Worm (Caenorhabditis elegans) whole organism, L1 larva: ENCODE data around the gene F44E2.8.

Source experiments
- C04F5.9 ChIP-seq: sonication (generic microtip); optimal IDR thresholded peaks from 2 replicates; lab custom pipeline; 2016; ENCODE audit warnings: missing genetic modification characterization, missing compliant biosample characterization
- C16A3.4 ChIP-seq: fragments of 150-350 bp; optimal IDR thresholded peaks from 2 replicates; lab custom pipeline; 2014; ENCODE audit warnings: missing biosample characterization, missing genetic modification characterization
- C34B4.2 ChIP-seq: sonication (generic microtip); optimal IDR thresholded peaks from 2 replicates; lab custom pipeline; 2017; ENCODE audit warnings: mild to moderate bottlenecking, missing genetic modification characterization, missing compliant biosample characterization
- F16B12.6 ChIP-seq: fragments of 150-350 bp; optimal IDR thresholded peaks from 2 replicates; lab custom pipeline; 2014; ENCODE audit warnings: missing biosample characterization, missing genetic modification characterization
- aha-1 ChIP-seq: fragments of 150-350 bp; optimal IDR thresholded peaks from 2 replicates; lab custom pipeline; 2014; ENCODE audit warnings: missing biosample characterization, missing genetic modification characterization
- blmp-1 ChIP-seq: fragments of 150-350 bp; optimal IDR thresholded peaks from 2 replicates; lab custom pipeline; 2014; ENCODE audit warnings: missing biosample characterization, missing genetic modification characterization
- ceh-8 ChIP-seq: fragments of 200-800 bp; sonication (Bioruptor generic); optimal IDR thresholded peaks from 2 replicates; lab custom pipeline; 2018; ENCODE audit warnings: mild to moderate bottlenecking, missing genetic modification characterization, moderate library complexity, missing compliant biosample characterization
- ceh-90 ChIP-seq: sonication (generic microtip); optimal IDR thresholded peaks from 2 replicates; lab custom pipeline; 2016; ENCODE audit warnings: missing genetic modification characterization, missing compliant biosample characterization
- ces-1 ChIP-seq: fragments of 150-350 bp; optimal IDR thresholded peaks from 2 replicates; lab custom pipeline; 2014; ENCODE audit warnings: missing biosample characterization, missing genetic modification reagents, missing genetic modification characterization
- dpl-1 ChIP-seq, 3 experiments: fragments of 150-350 bp in 2 of 3; sonication (generic microtip) in 1 of 3; optimal IDR thresholded peaks; 2 replicates each; lab custom pipeline; 2014 to 2017; ENCODE audit warnings: missing biosample characterization in 3 of 3, missing genetic modification characterization in 3 of 3, missing genetic modification reagents in 3 of 3
- efl-1 ChIP-seq, 4 experiments: fragments of 150-350 bp; optimal IDR thresholded peaks in 3 of 4; peaks in 1 of 4; 1 replicate in 1 of 4; 2 replicates in 3 of 4; lab custom pipeline; 2014; ENCODE audit warnings: missing biosample characterization in 2 of 4, missing genetic modification characterization in 2 of 4, missing genetic modification reagents in 2 of 4
- efl-3 ChIP-seq: fragments of 200-800 bp; sonication (Bioruptor generic); optimal IDR thresholded peaks from 2 replicates; lab custom pipeline; 2018; ENCODE audit warnings: mild to moderate bottlenecking, missing genetic modification characterization, missing compliant biosample characterization
- egl-27 ChIP-seq, 2 experiments: fragments of 150-350 bp in 1 of 2; sonication (generic microtip); optimal IDR thresholded peaks; 3 replicates each; lab custom pipeline; 2017 to 2018; ENCODE audit warnings: missing biosample characterization in 2 of 2, missing genetic modification characterization in 2 of 2, missing genetic modification reagents in 2 of 2
- fkh-10 ChIP-seq: sonication (generic microtip); optimal IDR thresholded peaks from 2 replicates; lab custom pipeline; 2017; ENCODE audit warnings: missing biosample characterization, missing genetic modification reagents, missing genetic modification characterization
- fkh-8 ChIP-seq: sonication (generic microtip); optimal IDR thresholded peaks from 2 replicates; lab custom pipeline; 2016; ENCODE audit warnings: mild to moderate bottlenecking, missing genetic modification characterization, missing compliant biosample characterization
- hlh-17 ChIP-seq: fragments of 200-800 bp; sonication (Bioruptor generic); optimal IDR thresholded peaks from 2 replicates; lab custom pipeline; 2018; ENCODE audit warnings: missing genetic modification characterization, mild to moderate bottlenecking, missing compliant biosample characterization, moderate library complexity, borderline replicate concordance
- hlh-4 ChIP-seq: sonication (generic microtip); optimal IDR thresholded peaks from 2 replicates; lab custom pipeline; 2016; ENCODE audit warnings: mild to moderate bottlenecking, missing genetic modification characterization, missing compliant biosample characterization
- isw-1 ChIP-seq: fragments of 200-800 bp; sonication (Bioruptor generic); IDR thresholded peaks from 2 replicates; pipeline ENCODE4 v1.3.6; 2022; ENCODE audit warnings: missing genetic modification characterization, missing compliant biosample characterization
- lin-15B ChIP-seq: fragments of 150-350 bp; sonication (generic microtip); optimal IDR thresholded peaks from 3 replicates; lab custom pipeline; 2014; ENCODE audit warnings: missing biosample characterization, missing genetic modification characterization
- lin-35 ChIP-seq, 2 experiments: fragments of 150-350 bp; optimal IDR thresholded peaks; 2 replicates each; lab custom pipeline; 2014; ENCODE audit warnings: missing biosample characterization in 2 of 2, missing genetic modification characterization in 2 of 2, missing genetic modification reagents in 2 of 2
- lin-39 ChIP-seq: fragments of 150-350 bp; optimal IDR thresholded peaks from 2 replicates; lab custom pipeline; 2014; ENCODE audit warnings: missing biosample characterization, missing genetic modification reagents, missing genetic modification characterization
- lsy-2 ChIP-seq, 2 experiments: fragments of 150-350 bp; optimal IDR thresholded peaks; 2 replicates each; lab custom pipeline; 2014; ENCODE audit warnings: missing biosample characterization in 2 of 2, missing genetic modification characterization in 2 of 2
- mab-9 ChIP-seq: fragments of 200-800 bp; sonication (Bioruptor generic); IDR thresholded peaks from 2 replicates; pipeline ENCODE4 v1.3.6; 2022; ENCODE audit warnings: missing genetic modification reagents, missing genetic modification characterization, missing compliant biosample characterization
- mdl-1 ChIP-seq, 2 experiments: fragments of 150-350 bp; optimal IDR thresholded peaks; 2 replicates each; lab custom pipeline; 2014 to 2017; ENCODE audit warnings: missing biosample characterization in 2 of 2, missing genetic modification characterization in 2 of 2, inconsistent platforms in 1 of 2
- mep-1 ChIP-seq: fragments of 150-350 bp; optimal IDR thresholded peaks from 2 replicates; lab custom pipeline; 2014; ENCODE audit warnings: missing biosample characterization, missing genetic modification characterization
- nhr-11 ChIP-seq: fragments of 150-350 bp; optimal IDR thresholded peaks from 2 replicates; lab custom pipeline; 2014; ENCODE audit warnings: missing biosample characterization, missing genetic modification characterization
- nhr-20 ChIP-seq: sonication (generic microtip); optimal IDR thresholded peaks from 2 replicates; lab custom pipeline; 2016; ENCODE audit warnings: mild to moderate bottlenecking, missing genetic modification characterization, missing compliant biosample characterization
- nhr-28 ChIP-seq: fragments of 150-350 bp; optimal IDR thresholded peaks from 2 replicates; lab custom pipeline; 2014; ENCODE audit warnings: missing biosample characterization, missing genetic modification characterization
- nhr-71 ChIP-seq: sonication (generic microtip); optimal IDR thresholded peaks from 2 replicates; lab custom pipeline; 2016; ENCODE audit warnings: mild to moderate bottlenecking, missing genetic modification characterization, moderate library complexity, missing compliant biosample characterization
- nhr-76 ChIP-seq: sonication (generic microtip); optimal IDR thresholded peaks from 2 replicates; lab custom pipeline; 2017; ENCODE audit warnings: missing biosample characterization, missing genetic modification characterization
- nhr-90 ChIP-seq: sonication (generic microtip); optimal IDR thresholded peaks from 2 replicates; lab custom pipeline; 2016; ENCODE audit warnings: mild to moderate bottlenecking, missing genetic modification characterization, missing compliant biosample characterization; ENCODE audit not compliant: poor library complexity
- pag-3 ChIP-seq: sonication (generic microtip); optimal IDR thresholded peaks from 2 replicates; lab custom pipeline; 2017; ENCODE audit warnings: missing genetic modification characterization, mild to moderate bottlenecking, missing compliant biosample characterization, antibody characterized with exemption, borderline replicate concordance; ENCODE audit not compliant: insufficient read depth
- pax-3 ChIP-seq: fragments of 200-800 bp; sonication (Bioruptor generic); optimal IDR thresholded peaks from 2 replicates; lab custom pipeline; 2018; ENCODE audit warnings: mild to moderate bottlenecking, missing genetic modification characterization, moderate library complexity, missing compliant biosample characterization
- rnt-1 ChIP-seq: sonication (generic microtip); optimal IDR thresholded peaks from 2 replicates; lab custom pipeline; 2016; ENCODE audit warnings: mild to moderate bottlenecking, missing genetic modification characterization, moderate library complexity, missing compliant biosample characterization
- skn-1 ChIP-seq: fragments of 150-350 bp; optimal IDR thresholded peaks from 2 replicates; lab custom pipeline; 2014; ENCODE audit warnings: missing biosample characterization, missing genetic modification characterization
- snu-23 ChIP-seq: sonication (generic microtip); optimal IDR thresholded peaks from 2 replicates; lab custom pipeline; 2016; ENCODE audit warnings: missing genetic modification characterization, missing compliant biosample characterization
- swsn-7 ChIP-seq: sonication (generic microtip); optimal IDR thresholded peaks from 2 replicates; lab custom pipeline; 2016; ENCODE audit warnings: missing genetic modification characterization, missing compliant biosample characterization
- tbx-2 ChIP-seq: sonication (generic microtip); optimal IDR thresholded peaks from 2 replicates; lab custom pipeline; 2016; ENCODE audit warnings: missing genetic modification characterization, missing compliant biosample characterization
- unc-30 ChIP-seq: sonication (generic microtip); optimal IDR thresholded peaks from 2 replicates; lab custom pipeline; 2017; ENCODE audit warnings: missing biosample characterization, missing genetic modification characterization
- unc-86 ChIP-seq: sonication (generic microtip); optimal IDR thresholded peaks from 2 replicates; lab custom pipeline; 2016; ENCODE audit warnings: missing genetic modification characterization, missing compliant biosample characterization
- vab-15 ChIP-seq: sonication (generic microtip); optimal IDR thresholded peaks from 2 replicates; lab custom pipeline; 2017; ENCODE audit warnings: missing genotype, mild to moderate bottlenecking, missing genetic modification characterization, missing compliant biosample characterization
- zip-4 ChIP-seq: fragments of 200-800 bp; sonication (Bioruptor generic); optimal IDR thresholded peaks from 2 replicates; lab custom pipeline; 2018; ENCODE audit warnings: mild to moderate bottlenecking, missing genetic modification characterization, moderate library complexity, missing compliant biosample characterization

The F44E2.8 gene

DNA sequence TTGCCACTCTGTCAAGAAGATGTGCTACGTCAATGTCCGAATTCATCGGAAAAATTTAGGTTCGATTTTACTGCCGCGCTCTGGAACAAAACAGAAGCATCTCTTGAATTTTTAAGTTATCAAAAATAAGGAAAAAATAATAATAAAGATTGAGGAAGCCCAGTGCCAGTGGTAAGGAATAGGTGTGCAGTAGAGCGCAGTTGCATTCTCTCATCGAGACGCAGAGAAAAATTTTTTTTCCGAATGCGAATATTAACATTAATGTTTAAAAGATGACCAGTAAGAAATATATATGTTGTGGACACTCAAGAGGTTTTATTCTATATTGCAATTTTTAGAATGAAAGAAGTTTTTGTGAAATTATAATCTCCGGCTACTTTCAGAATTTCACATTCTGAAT is 2.0 kb downstream of the F44E2.8 start (continued):
- TF ChIP-seq blmp-1 (tag; lab: Kevin White, UChicago) (peak; percentile 68), pag-3 (tag; lab: Kevin White, UChicago) (no peak), skn-1 (tag; lab: Kevin White, UChicago) (peak; percentile 48), nhr-90 (tag; lab: Kevin White, UChicago) (peak; percentile 52), ceh-90 (tag; lab: Kevin White, UChicago) (no peak), fkh-8 (tag; lab: Kevin White, UChicago) (peak; percentile 1), egl-27 (tag; optimal IDR thresholded peaks at IDR 0.05; lab: Kevin White, UChicago) (no peak), swsn-7 (tag; lab: Kevin White, UChicago) (peak; percentile 52), mep-1 (peak; percentile 64), mdl-1 (tag; optimal IDR thresholded peaks at IDR 0.05; lab: Kevin White, UChicago) (peak in 1 of 2 experiments; percentile 15), aha-1 (tag; lab: Kevin White, UChicago) (no peak), dpl-1 (GFP tag; optimal IDR thresholded peaks at IDR 0.05; lab: Kevin White, UChicago) (peak; percentile 67 to 80 (median 72)), unc-86 (tag; lab: Kevin White, UChicago) (peak; percentile 4), C34B4.2 (tag; lab: Kevin White, UChicago) (no peak), nhr-28 (tag; lab: Kevin White, UChicago) (no peak), pax-3 (tag; lab: Kevin White, UChicago) (no peak), rnt-1 (tag; lab: Kevin White, UChicago) (peak; percentile 70), efl-1 (optimal IDR thresholded peaks at IDR 0.05; lab: Kevin White, UChicago) (peak; percentile 75 to 76), efl-1 (GFP tag; optimal IDR thresholded peaks at IDR 0.05 in 1 of 2; lab: Kevin White, UChicago) (peak; percentile 75 to 96), snu-23 (GFP tag; lab: Kevin White, UChicago) (peak; percentile 62), nhr-76 (tag; lab: Kevin White, UChicago) (no peak), F16B12.6 (tag; lab: Kevin White, UChicago) (peak; percentile 18), C04F5.9 (tag; lab: Kevin White, UChicago) (peak; percentile 26), nhr-11 (tag; lab: Kevin White, UChicago) (no peak), tbx-2 (tag; lab: Kevin White, UChicago) (peak; percentile 28), ceh-8 (GFP tag; lab: Kevin White, UChicago) (no peak), lin-15B (peak; percentile 63), mab-9 (GFP tag; lab: Robert Waterston, UW) (no peak), lin-39 (tag; lab: Kevin White, UChicago) (no peak), lsy-2 (tag; optimal IDR thresholded peaks at IDR 0.05; lab: Kevin White, UChicago) (peak; percentile 66 to 74), nhr-71 (tag; lab: Kevin White, UChicago) (peak; percentile 70), fkh-10 (GFP tag; lab: Kevin White, UChicago) (no peak), unc-30 (tag; lab: Kevin White, UChicago) (no peak), vab-15 (tag; lab: Kevin White, UChicago) (peak; percentile 0), nhr-20 (tag; lab: Kevin White, UChicago) (peak; percentile 37), hlh-4 (tag; lab: Kevin White, UChicago) (no peak), C16A3.4 (peak; percentile 66), ces-1 (GFP tag; lab: Kevin White, UChicago) (no peak), lin-35 (GFP tag; optimal IDR thresholded peaks at IDR 0.05; lab: Kevin White, UChicago) (peak; percentile 66 to 79), efl-3 (GFP tag; lab: Kevin White, UChicago) (no peak), hlh-17 (no peak)

DNA sequence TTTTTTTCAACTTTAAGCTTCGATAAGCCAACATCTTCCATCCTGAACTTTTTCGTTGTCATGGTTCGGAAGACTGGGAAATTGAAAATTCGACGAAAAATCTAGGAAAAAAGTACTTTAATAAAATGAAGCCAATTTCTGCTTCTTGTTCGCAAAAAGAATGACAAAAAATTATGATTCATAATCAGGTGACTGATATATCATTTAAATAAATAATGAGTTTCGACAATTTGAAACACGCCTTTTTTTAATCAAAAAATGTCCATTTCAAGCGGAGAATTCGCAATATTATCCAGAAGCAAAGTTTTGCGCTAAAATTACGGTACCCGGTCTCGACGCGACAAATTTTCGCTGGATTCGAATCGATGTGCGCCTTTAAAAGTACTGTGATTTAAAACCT is 4.6 kb downstream of the F44E2.8 start, which contains the start of gene F44E2.6:
F44E2.6 (minus strand) TSS at position 101 of the 400 bp plus-strand sequence.
- TF ChIP-seq efl-1 (optimal IDR thresholded peaks at IDR 0.05; lab: Kevin White, UChicago) (no peak), efl-1 (GFP tag; optimal IDR thresholded peaks at IDR 0.05 in 1 of 2; lab: Kevin White, UChicago) (no peak), zip-4 (GFP tag; lab: Kevin White, UChicago) (no peak), efl-3 (GFP tag; lab: Kevin White, UChicago) (no peak), isw-1 (GFP tag; lab: Robert Waterston, UW) (no peak), rnt-1 (tag; lab: Kevin White, UChicago) (no peak)
